Fruit fly (Drosophila melanogaster) whole organism, embryonic: ENCODE data around the gene CG45073.

Experiments used
- CG10209 ChIP-seq: fragments of 200-800 bp; sonication (Bioruptor generic); optimal IDR thresholded peaks from 3 replicates; lab custom pipeline; 2017; ENCODE audit warnings: missing biosample characterization, mild to moderate bottlenecking, missing genetic modification characterization, missing genetic modification reagents
- CG10321 ChIP-seq: fragments of 200-800 bp; sonication (Bioruptor generic); IDR thresholded peaks from 2 replicates; pipeline ENCODE4 v1.3.6; 2022; ENCODE audit warnings: missing biosample characterization, missing genetic modification characterization
- CG10979 ChIP-seq: fragments of 200-800 bp; sonication (Bioruptor generic); optimal IDR thresholded peaks from 2 replicates; lab custom pipeline; 2018; ENCODE audit warnings: missing biosample characterization, mild to moderate bottlenecking, missing genetic modification characterization, moderate library complexity
- CG11696 ChIP-seq: fragments of 200-800 bp; sonication (Bioruptor generic); IDR thresholded peaks from 2 replicates; pipeline ENCODE4 v1.3.6; 2022; ENCODE audit warnings: missing biosample characterization, missing genetic modification characterization
- CG1233 ChIP-seq: fragments of 200-800 bp; sonication (Bioruptor generic); optimal IDR thresholded peaks from 4 replicates; lab custom pipeline; 2018; ENCODE audit warnings: missing biosample characterization, mild to moderate bottlenecking, missing genetic modification characterization
- CG13775 ChIP-seq: fragments of 200-800 bp; sonication (Bioruptor generic); optimal IDR thresholded peaks from 3 replicates; lab custom pipeline; 2017; ENCODE audit warnings: missing biosample characterization, mild to moderate bottlenecking, missing genetic modification characterization
- CG2120 ChIP-seq: fragments of 200-800 bp; sonication (Bioruptor generic); optimal IDR thresholded peaks from 3 replicates; lab custom pipeline; 2016; ENCODE audit warnings: missing biosample characterization, missing genetic modification characterization
- CG2129 ChIP-seq: fragments of 200-800 bp; sonication (Bioruptor generic); IDR thresholded peaks from 2 replicates; pipeline ENCODE4 v1.3.6; 2022; ENCODE audit warnings: missing biosample characterization, missing genetic modification characterization; ENCODE audit not compliant: partially characterized antibody
- CG2875 ChIP-seq: fragments of 200-800 bp; sonication (Bioruptor generic); optimal IDR thresholded peaks from 2 replicates; lab custom pipeline; 2017; ENCODE audit warnings: missing biosample characterization, mild to moderate bottlenecking, missing genetic modification characterization, missing genetic modification reagents
- CG3065 ChIP-seq: fragments of 200-800 bp; sonication (Bioruptor generic); optimal IDR thresholded peaks from 2 replicates; lab custom pipeline; 2016; ENCODE audit warnings: missing biosample characterization, missing genetic modification characterization
- CG31365 ChIP-seq: fragments of 200-800 bp; sonication (Bioruptor generic); optimal IDR thresholded peaks from 2 replicates; lab custom pipeline; 2018; ENCODE audit warnings: missing biosample characterization, mild to moderate bottlenecking, missing genetic modification characterization
- CG4328 ChIP-seq: fragments of 200-800 bp; sonication (Bioruptor generic); optimal IDR thresholded peaks from 3 replicates; lab custom pipeline; 2017; ENCODE audit warnings: missing biosample characterization, missing genetic modification reagents, missing genetic modification characterization
- CG6254 ChIP-seq: fragments of 200-800 bp; sonication (Bioruptor generic); optimal IDR thresholded peaks from 3 replicates; lab custom pipeline; 2017; ENCODE audit warnings: mild to moderate bottlenecking, missing biosample characterization, missing genetic modification reagents, missing genetic modification characterization
- CG6654 ChIP-seq: fragments of 200-800 bp; sonication (Bioruptor generic); optimal IDR thresholded peaks from 2 replicates; lab custom pipeline; 2017; ENCODE audit warnings: missing biosample characterization, mild to moderate bottlenecking, missing genetic modification characterization
- CG6854 ChIP-seq: fragments of 200-800 bp; sonication (Bioruptor generic); optimal IDR thresholded peaks from 3 replicates; lab custom pipeline; 2017; ENCODE audit warnings: missing biosample characterization, mild to moderate bottlenecking, missing genetic modification characterization
- CG7839 ChIP-seq: fragments of 200-800 bp; sonication (Bioruptor generic); optimal IDR thresholded peaks from 3 replicates; lab custom pipeline; 2018; ENCODE audit warnings: missing biosample characterization, mild to moderate bottlenecking, missing genetic modification characterization, moderate library complexity
- CG8944 ChIP-seq: fragments of 200-800 bp; sonication (Bioruptor generic); optimal IDR thresholded peaks from 3 replicates; lab custom pipeline; 2016; ENCODE audit warnings: missing biosample characterization, missing genetic modification characterization
- CG9609 ChIP-seq: fragments of 200-800 bp; sonication (Bioruptor generic); optimal IDR thresholded peaks from 3 replicates; lab custom pipeline; 2016; ENCODE audit warnings: missing biosample characterization, missing genetic modification characterization
- CG9727 ChIP-seq: fragments of 200-800 bp; sonication (Bioruptor generic); optimal IDR thresholded peaks from 3 replicates; lab custom pipeline; 2017; ENCODE audit warnings: missing biosample characterization, mild to moderate bottlenecking, missing genetic modification characterization
- Dad ChIP-seq: fragments of 200-800 bp; sonication (Bioruptor generic); optimal IDR thresholded peaks from 3 replicates; lab custom pipeline; 2016; ENCODE audit warnings: missing biosample characterization, missing genetic modification characterization
- Deaf1 ChIP-seq: fragments of 200-800 bp; optimal IDR thresholded peaks from 3 replicates; lab custom pipeline; 2019; ENCODE audit warnings: missing biosample characterization, mild to moderate bottlenecking, missing genetic modification characterization, moderate library complexity
- Dip2 ChIP-seq: fragments of 200-800 bp; sonication (Bioruptor generic); IDR thresholded peaks from 2 replicates; pipeline ENCODE4 v1.3.6; 2022; ENCODE audit warnings: missing biosample characterization, missing genetic modification characterization
- Ets65A ChIP-seq: fragments of 200-800 bp; sonication (Bioruptor generic); peaks from one replicate; lab custom pipeline; 2016; ENCODE audit warnings: missing biosample characterization, missing genetic modification characterization
- Ets97D ChIP-seq: fragments of 200-800 bp; sonication (Bioruptor generic); optimal IDR thresholded peaks from 3 replicates; lab custom pipeline; 2016; ENCODE audit warnings: missing biosample characterization, missing genetic modification characterization
- Hmx ChIP-seq: fragments of 200-800 bp; sonication (Bioruptor generic); optimal IDR thresholded peaks from 2 replicates; lab custom pipeline; 2016; ENCODE audit warnings: missing biosample characterization, missing genetic modification characterization
- Lim3 ChIP-seq: fragments of 200-800 bp; sonication (Bioruptor generic); IDR thresholded peaks from 2 replicates; pipeline ENCODE4 v1.3.6; 2022; ENCODE audit warnings: missing biosample characterization, missing genetic modification characterization
- Mad ChIP-seq: fragments of 200-800 bp; sonication (Bioruptor generic); optimal IDR thresholded peaks from 2 replicates; lab custom pipeline; 2016; ENCODE audit warnings: missing biosample characterization, missing genetic modification characterization
- PHDP ChIP-seq: fragments of 200-800 bp; sonication (Bioruptor generic); optimal IDR thresholded peaks from 3 replicates; lab custom pipeline; 2018; ENCODE audit warnings: missing biosample characterization, mild to moderate bottlenecking, missing genetic modification characterization, moderate library complexity
- Rfx ChIP-seq: fragments of 200-800 bp; sonication (Bioruptor generic); IDR thresholded peaks from 2 replicates; pipeline ENCODE4 v1.3.6; 2022; ENCODE audit warnings: missing biosample characterization, missing genetic modification characterization
- Xbp1 ChIP-seq: fragments of 200-800 bp; sonication (Bioruptor generic); optimal IDR thresholded peaks from 3 replicates; lab custom pipeline; 2016; ENCODE audit warnings: missing biosample characterization, mild to moderate bottlenecking, missing genetic modification characterization
- Xrp1 ChIP-seq: fragments of 200-800 bp; sonication (Bioruptor generic); IDR thresholded peaks from 2 replicates; pipeline ENCODE4 v1.3.6; 2022; ENCODE audit warnings: missing biosample characterization, missing genetic modification characterization
- ac ChIP-seq: fragments of 200-800 bp; sonication (Bioruptor generic); optimal IDR thresholded peaks from 3 replicates; lab custom pipeline; 2017; ENCODE audit warnings: missing biosample characterization, mild to moderate bottlenecking, missing genetic modification characterization
- ash1 ChIP-seq: fragments of 200-800 bp; sonication (Bioruptor generic); optimal IDR thresholded peaks from 2 replicates; lab custom pipeline; 2018; ENCODE audit warnings: missing biosample characterization, mild to moderate bottlenecking, missing genetic modification characterization
- bbx ChIP-seq: fragments of 200-800 bp; sonication (Bioruptor generic); IDR thresholded peaks from 2 replicates; pipeline ENCODE4 v1.3.6; 2022; ENCODE audit warnings: missing biosample characterization, missing genetic modification characterization; ENCODE audit not compliant: partially characterized antibody
- cato ChIP-seq: fragments of 200-800 bp; sonication (Bioruptor generic); optimal IDR thresholded peaks from 2 replicates; lab custom pipeline; 2016; ENCODE audit warnings: missing biosample characterization, missing genetic modification characterization, borderline replicate concordance
- corto ChIP-seq: fragments of 200-800 bp; sonication (Bioruptor generic); optimal IDR thresholded peaks from 2 replicates; lab custom pipeline; 2016; ENCODE audit warnings: missing biosample characterization, mild to moderate bottlenecking, missing genetic modification characterization, moderate library complexity
- crc ChIP-seq: fragments of 200-800 bp; sonication (Bioruptor generic); optimal IDR thresholded peaks from 2 replicates; lab custom pipeline; 2016; ENCODE audit warnings: missing biosample characterization, missing genetic modification characterization
- crol ChIP-seq: fragments of 200-800 bp; sonication (Bioruptor generic); IDR thresholded peaks from 2 replicates; pipeline ENCODE4 v1.3.6; 2022; ENCODE audit warnings: missing biosample characterization, missing genetic modification characterization
- dimm ChIP-seq: fragments of 200-800 bp; sonication (Bioruptor generic); IDR thresholded peaks from 2 replicates; pipeline ENCODE4 v1.3.6; 2022; ENCODE audit warnings: missing biosample characterization, missing genetic modification characterization
- gce ChIP-seq: fragments of 200-800 bp; sonication (Bioruptor generic); IDR thresholded peaks from 3 replicates; pipeline ENCODE4 v1.3.6; 2022; ENCODE audit warnings: missing biosample characterization, missing genetic modification characterization
- lilli ChIP-seq: fragments of 200-800 bp; sonication (Bioruptor generic); optimal IDR thresholded peaks from 3 replicates; lab custom pipeline; 2016; ENCODE audit warnings: missing biosample characterization, missing genetic modification characterization
- nom ChIP-seq: fragments of 200-800 bp; sonication (Bioruptor generic); optimal IDR thresholded peaks from 2 replicates; lab custom pipeline; 2017; ENCODE audit warnings: missing biosample characterization, missing genetic modification characterization, mild to moderate bottlenecking, moderate library complexity, missing genetic modification reagents
- rib ChIP-seq: fragments of 200-800 bp; sonication (Bioruptor generic); IDR thresholded peaks from 2 replicates; pipeline ENCODE4 v1.3.6; 2022; ENCODE audit warnings: missing biosample characterization, missing genetic modification characterization
- schlank ChIP-seq: fragments of 200-800 bp; sonication (Bioruptor generic); optimal IDR thresholded peaks from 2 replicates; lab custom pipeline; 2018; ENCODE audit warnings: missing biosample characterization, mild to moderate bottlenecking, missing genetic modification characterization
- sima ChIP-seq: fragments of 200-800 bp; sonication (Bioruptor generic); optimal IDR thresholded peaks from 2 replicates; lab custom pipeline; 2016; ENCODE audit warnings: missing biosample characterization, missing genetic modification characterization
- so ChIP-seq: fragments of 200-800 bp; sonication (Bioruptor generic); IDR thresholded peaks from 3 replicates; pipeline ENCODE4 v1.3.6; 2022; ENCODE audit warnings: missing biosample characterization, missing genetic modification characterization
- sob ChIP-seq: fragments of 200-800 bp; sonication (Bioruptor generic); IDR thresholded peaks from 2 replicates; pipeline ENCODE4 v1.3.6; 2022; ENCODE audit warnings: missing biosample characterization, missing genetic modification characterization
- sqz ChIP-seq: fragments of 200-800 bp; sonication (Bioruptor generic); optimal IDR thresholded peaks from 3 replicates; lab custom pipeline; 2018; ENCODE audit warnings: missing biosample characterization, mild to moderate bottlenecking, missing genetic modification characterization
- tio ChIP-seq: fragments of 200-800 bp; sonication (Bioruptor generic); optimal IDR thresholded peaks from 2 replicates; lab custom pipeline; 2017; ENCODE audit warnings: missing biosample characterization, missing genetic modification characterization, inconsistent platforms

Gene CG45073

DNA sequence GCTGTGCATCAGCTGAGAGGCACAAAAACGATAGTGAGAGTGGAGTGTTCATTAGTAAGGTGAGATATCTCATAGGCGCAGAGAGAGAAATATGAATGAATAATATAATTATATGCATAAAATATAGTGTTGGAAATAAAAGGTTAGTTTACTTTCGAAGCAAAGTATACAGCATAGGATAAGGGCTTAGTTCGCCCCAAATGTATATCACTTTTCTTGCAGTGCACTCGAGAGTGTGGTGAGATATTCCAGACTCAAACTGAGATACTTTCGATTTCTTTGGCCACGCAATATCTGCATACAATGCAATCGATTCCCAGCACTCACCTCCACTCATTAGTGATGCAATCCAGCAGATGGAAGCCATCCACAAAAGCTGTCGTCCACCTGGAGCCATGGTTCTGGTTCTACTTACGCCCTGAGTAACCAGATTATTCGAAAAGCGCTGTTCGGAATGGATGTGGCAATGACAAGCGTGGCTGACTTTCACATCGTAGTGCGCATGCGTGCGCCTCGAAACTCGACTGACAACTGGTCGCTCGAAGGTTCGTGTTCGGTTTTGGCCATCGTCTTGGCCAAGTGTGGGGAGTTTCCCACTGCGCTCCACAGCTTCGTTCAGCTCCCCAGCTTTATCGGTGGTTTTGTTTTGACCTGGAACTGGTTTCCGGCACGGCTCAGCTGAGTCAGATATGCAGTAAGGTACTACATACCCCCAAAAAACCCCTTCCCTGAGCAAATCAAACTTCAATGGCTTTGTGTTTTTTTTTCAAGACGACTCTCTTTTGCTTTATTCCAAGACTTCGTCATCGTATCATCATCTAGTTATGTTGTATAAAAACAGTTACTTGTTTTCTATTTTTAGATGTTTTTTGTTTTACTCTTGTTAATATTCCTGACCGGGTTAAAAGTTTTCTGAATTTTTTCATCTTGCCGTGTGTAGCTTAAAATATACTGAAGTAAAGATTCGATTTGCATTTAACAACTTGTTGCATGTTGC is 46.4 kb upstream of the CG45073 start, which contains the start of gene Rsod (continued):
- TF ChIP-seq CG2875: peak; percentile 60
- peak; percentile 52 for TF ChIP-seq PHDP (tag; lab: Kevin White, UChicago)
- no peak for TF ChIP-seq Mad (GFP tag; lab: Kevin White, UChicago)
- TF ChIP-seq CG10979 (tag; lab: Kevin White, UChicago): peak; percentile 68
- peak; percentile 22; the same call in 1 of the 2 replicates for TF ChIP-seq bbx (GFP tag; lab: Robert Waterston, UW)
- peak; percentile 15 for TF ChIP-seq tio (GFP tag; lab: Kevin White, UChicago)
- no peak for TF ChIP-seq rib (GFP tag; lab: Robert Waterston, UW)
- peak; percentile 37 for TF ChIP-seq CG9727 (GFP tag; lab: Kevin White, UChicago)
- TF ChIP-seq CG8944: no peak
- no peak for TF ChIP-seq CG10321 (GFP tag; lab: Robert Waterston, UW)
- TF ChIP-seq Xrp1 (GFP tag; lab: Robert Waterston, UW): peak; percentile 87
- no peak for TF ChIP-seq ac (GFP tag; lab: Kevin White, UChicago)
- peak; percentile 45 for TF ChIP-seq CG6254 (GFP tag; lab: Kevin White, UChicago)
- no peak for TF ChIP-seq CG9609
- TF ChIP-seq CG31365: no peak
- TF ChIP-seq so (GFP tag; lab: Robert Waterston, UW): peak; percentile 84; the same call in 2 of the 3 replicates
- peak; percentile 44 for TF ChIP-seq CG10209 (GFP tag; lab: Kevin White, UChicago)
- TF ChIP-seq CG6854 (GFP tag; lab: Kevin White, UChicago): no peak
- no peak for TF ChIP-seq Dip2 (GFP tag; lab: Robert Waterston, UW)
- peak; percentile 83 for TF ChIP-seq Deaf1 (tag; lab: Kevin White, UChicago)
- peak; percentile 82 for TF ChIP-seq gce (GFP tag; lab: Robert Waterston, UW)
- TF ChIP-seq CG1233: peak; percentile 21
- peak; percentile 39 for TF ChIP-seq sqz (GFP tag; lab: Kevin White, UChicago)
- TF ChIP-seq lilli (GFP tag; lab: Kevin White, UChicago): peak; percentile 32
- TF ChIP-seq dimm: peak; percentile 50
- TF ChIP-seq Lim3: peak; percentile 67
- TF ChIP-seq CG13775 (GFP tag; lab: Kevin White, UChicago): peak; percentile 26
- TF ChIP-seq Xbp1 (GFP tag; lab: Kevin White, UChicago): peak; percentile 59
- no peak for TF ChIP-seq CG11696
- TF ChIP-seq nom (GFP tag; lab: Kevin White, UChicago): no peak
- no peak for TF ChIP-seq crol (GFP tag; lab: Robert Waterston, UW)
- peak; percentile 59 for TF ChIP-seq corto (GFP tag; lab: Kevin White, UChicago)
- TF ChIP-seq CG2129 (GFP tag; lab: Robert Waterston, UW): no peak
- TF ChIP-seq Hmx: no peak
- TF ChIP-seq CG6654 (GFP tag; lab: Kevin White, UChicago): no peak
- TF ChIP-seq cato (GFP tag; lab: Kevin White, UChicago): peak; percentile 13
- no peak for TF ChIP-seq ash1
- TF ChIP-seq Ets65A (GFP tag; lab: Kevin White, UChicago): no peak
- no peak for TF ChIP-seq CG4328
- peak; percentile 29; the same call in 1 of the 2 replicates for TF ChIP-seq sob (GFP tag; lab: Robert Waterston, UW)
- TF ChIP-seq CG3065: no peak
- no peak for TF ChIP-seq Dad (GFP tag; lab: Kevin White, UChicago)
- no peak for TF ChIP-seq sima
- no peak for TF ChIP-seq crc (GFP tag; lab: Kevin White, UChicago)
- TF ChIP-seq CG2120 (GFP tag; lab: Kevin White, UChicago): no peak
- TF ChIP-seq Rfx (GFP tag; lab: Robert Waterston, UW): peak; percentile 62
- peak; percentile 62 for TF ChIP-seq CG7839 (tag; lab: Kevin White, UChicago)
- TF ChIP-seq Ets97D (GFP tag; lab: Kevin White, UChicago): no peak
- TF ChIP-seq schlank (tag; lab: Kevin White, UChicago): no peak
